Worm (Caenorhabditis elegans) whole organism, early embryonic: ENCODE data around the gene slc-25A32.

ENCODE experiments used
- B0310.2 ChIP-seq: sonication (generic microtip); optimal IDR thresholded peaks from 2 replicates; lab custom pipeline; 2016; ENCODE audit warnings: mild to moderate bottlenecking, missing genetic modification characterization, missing compliant biosample characterization
- ama-1 ChIP-seq: fragments of 150-350 bp; optimal IDR thresholded peaks from 2 replicates; lab custom pipeline; 2014
- ceh-13 ChIP-seq: fragments of 200-800 bp; sonication (Bioruptor generic); optimal IDR thresholded peaks from 2 replicates; lab custom pipeline; 2018; ENCODE audit warnings: mild to moderate bottlenecking, missing genetic modification characterization, missing compliant biosample characterization
- ets-7 ChIP-seq: sonication (generic microtip); optimal IDR thresholded peaks from 2 replicates; lab custom pipeline; 2016; ENCODE audit warnings: missing genotype, missing genetic modification characterization, missing compliant biosample characterization
- flt-1 ChIP-seq: fragments of 200-800 bp; sonication (Bioruptor generic); IDR thresholded peaks from 2 replicates; pipeline ENCODE4 v1.3.6; 2022; ENCODE audit warnings: missing genetic modification characterization, missing compliant biosample characterization
- hmbx-1 ChIP-seq: sonication (generic microtip); optimal IDR thresholded peaks from 2 replicates; lab custom pipeline; 2016; ENCODE audit warnings: mild to moderate bottlenecking, missing genetic modification characterization, missing compliant biosample characterization
- hmg-4 ChIP-seq: fragments of 200-800 bp; sonication (Bioruptor generic); optimal IDR thresholded peaks from 2 replicates; lab custom pipeline; 2018; ENCODE audit warnings: mild to moderate bottlenecking, missing genetic modification characterization, missing compliant biosample characterization
- hnd-1 ChIP-seq: sonication (generic microtip); optimal IDR thresholded peaks from 2 replicates; lab custom pipeline; 2016; ENCODE audit warnings: missing genetic modification characterization, missing compliant biosample characterization
- pes-1 ChIP-seq: fragments of 200-800 bp; sonication (Bioruptor generic); IDR thresholded peaks from 2 replicates; pipeline ENCODE4 v1.3.6; 2022; ENCODE audit warnings: missing genetic modification reagents, missing genetic modification characterization, missing compliant biosample characterization
- scrt-1 ChIP-seq: fragments of 200-800 bp; sonication (Bioruptor generic); IDR thresholded peaks from 2 replicates; pipeline ENCODE4 v1.3.6; 2022; ENCODE audit warnings: missing genetic modification characterization, missing compliant biosample characterization
- sea-1 ChIP-seq: fragments of 200-800 bp; sonication (Bioruptor generic); conservative IDR thresholded peaks from 2 replicates; pipeline ENCODE4 v1.3.6; 2022; ENCODE audit warnings: missing genetic modification characterization, missing compliant biosample characterization
- tbx-11 ChIP-seq: fragments of 200-800 bp; sonication (Bioruptor generic); IDR thresholded peaks from 2 replicates; pipeline ENCODE4 v1.3.6; 2022; ENCODE audit warnings: missing genetic modification characterization, missing compliant biosample characterization
- tbx-37 ChIP-seq: fragments of 200-800 bp; sonication (Bioruptor generic); conservative IDR thresholded peaks from 2 replicates; pipeline ENCODE4 v1.3.6; 2022; ENCODE audit warnings: missing genetic modification reagents, missing genetic modification characterization, missing compliant biosample characterization
- tra-4 ChIP-seq: sonication (generic microtip); optimal IDR thresholded peaks from 2 replicates; lab custom pipeline; 2017; ENCODE audit warnings: missing genetic modification characterization, missing compliant biosample characterization

DNA sequence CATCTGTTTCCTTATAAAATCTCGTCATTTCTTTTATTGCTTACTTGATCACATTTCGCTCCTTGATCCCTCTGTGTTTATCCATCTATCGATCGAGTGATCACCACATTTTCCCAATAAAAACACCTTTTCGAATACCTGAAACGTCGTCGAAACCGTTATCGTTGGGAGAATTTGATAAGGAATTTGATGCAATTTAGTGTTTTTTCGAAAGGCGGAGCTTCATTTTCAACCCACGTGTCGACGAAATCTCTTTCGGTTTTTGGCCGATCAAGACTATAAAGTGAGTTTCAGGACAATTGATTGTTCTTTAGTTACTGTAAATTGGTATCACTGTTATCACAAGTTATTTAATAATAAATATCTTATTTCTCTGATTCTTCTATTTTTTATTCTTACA, 11.5 kb upstream of the slc-25A32 start, which contains the start of gene srdh-1:
- no peak for TF ChIP-seq ama-1 (lab: Kevin White, UChicago)
- TF ChIP-seq ceh-13 = no peak
- no peak for TF ChIP-seq flt-1
- TF ChIP-seq ets-7 (tag; lab: Kevin White, UChicago) = no peak
- TF ChIP-seq B0310.2 = no peak
- TF ChIP-seq pes-1 (GFP tag; lab: Robert Waterston, UW) = no peak
- no peak for TF ChIP-seq sea-1
- no peak for TF ChIP-seq hmbx-1 (tag; lab: Kevin White, UChicago)
- TF ChIP-seq tbx-37 = no peak
- no peak for TF ChIP-seq scrt-1 (GFP tag; lab: Robert Waterston, UW)
- TF ChIP-seq hmg-4 (GFP tag; lab: Kevin White, UChicago) = no peak
- TF ChIP-seq tra-4 (tag; lab: Kevin White, UChicago) = no peak
- TF ChIP-seq hnd-1 (tag; lab: Kevin White, UChicago) = no peak
- TF ChIP-seq tbx-11 (GFP tag; lab: Robert Waterston, UW) = no peak
